Worm (Caenorhabditis elegans): ENCODE results near the gene Y66D12A.10.

The Y66D12A.10 gene

DNA sequence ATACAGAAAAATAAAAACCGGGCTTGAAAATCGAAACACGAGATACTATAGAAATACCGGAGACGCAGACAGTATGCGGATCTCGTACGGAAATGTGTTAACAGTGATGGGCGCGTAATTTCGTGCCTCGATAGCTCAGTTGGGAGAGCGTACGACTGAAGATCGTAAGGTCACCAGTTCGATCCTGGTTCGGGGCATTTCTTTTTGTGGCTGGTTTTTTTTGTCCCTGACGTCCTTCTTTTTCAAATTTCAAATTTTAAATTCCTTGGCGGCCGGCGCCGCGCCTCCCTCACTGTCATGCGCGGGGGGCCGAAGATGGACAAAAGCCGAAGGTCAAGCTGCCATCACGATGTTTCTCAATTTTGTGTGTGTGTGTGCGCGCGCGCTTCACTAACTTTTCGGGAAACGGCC, 11.0 kb upstream of the Y66D12A.10 start (continued):
- TF ChIP-seq hsf-1 (GFP tag; IDR thresholded peaks at IDR 0.05), result 0 out of 2 replicates have a peak, but pooled peaks have one; percentile 6
- no peak for TF ChIP-seq F10E7.11 (tag; optimal IDR thresholded peaks at IDR 0.05)
- TF ChIP-seq mcd-1 (GFP tag; IDR thresholded peaks at IDR 0.05), result peak; percentile 59
- TF ChIP-seq snpc-4 (GFP tag; optimal IDR thresholded peaks at IDR 0.05), result peak; percentile 13
- no peak for TF ChIP-seq snpc-4 (tag; optimal IDR thresholded peaks at IDR 0.05)
- no peak for TF ChIP-seq xnd-1 (tag; optimal IDR thresholded peaks at IDR 0.05)
- peak; percentile 54 for TF ChIP-seq nhr-90 (tag; optimal IDR thresholded peaks at IDR 0.05)
- TF ChIP-seq snpc-3.4 (tag; optimal IDR thresholded peaks at IDR 0.05), result peak; percentile 68
- TF ChIP-seq Y53F4B.3 (GFP tag; IDR thresholded peaks at IDR 0.05), result no peak
- TF ChIP-seq ama-1 (optimal IDR thresholded peaks at IDR 0.05), result no peak
- peak in 1 of 2 experiments; percentile 51 for TF ChIP-seq ama-1 (GFP tag; optimal IDR thresholded peaks at IDR 0.05)
- TF ChIP-seq K11D2.4 (GFP tag; IDR thresholded peaks at IDR 0.05), result no peak
- TF ChIP-seq ekl-4 (GFP tag; IDR thresholded peaks at IDR 0.05), result no peak
- no peak for TF ChIP-seq fkh-3 (tag; optimal IDR thresholded peaks at IDR 0.05)
- peak; percentile 11 for TF ChIP-seq T07F8.4 (tag; optimal IDR thresholded peaks at IDR 0.05)
- TF ChIP-seq B0035.1 (tag; optimal IDR thresholded peaks at IDR 0.05), result no peak
- peak; percentile 9 for TF ChIP-seq madf-10 (tag; optimal IDR thresholded peaks at IDR 0.05)
- peak; percentile 58 for TF ChIP-seq ztf-18 (tag; optimal IDR thresholded peaks at IDR 0.05)
- no peak for TF ChIP-seq bed-2 (GFP tag; IDR thresholded peaks at IDR 0.05)
- TF ChIP-seq nfyb-1 (GFP tag; IDR thresholded peaks at IDR 0.05), result peak; percentile 52; the same call in 1 of the 2 replicates
- TF ChIP-seq lin-35 (GFP tag; optimal IDR thresholded peaks at IDR 0.05), result no peak
- peak; percentile 45; the same call in 1 of the 2 replicates for TF ChIP-seq zfh-2 (GFP tag; conservative IDR thresholded peaks at IDR 0.05)
- TF ChIP-seq hmg-1.2 (GFP tag; IDR thresholded peaks at IDR 0.05), result peak; percentile 96
- TF ChIP-seq egrh-3 (GFP tag; IDR thresholded peaks at IDR 0.05), result 0 out of 2 replicates have a peak, but pooled peaks have one; percentile 6
- TF ChIP-seq madf-6 (GFP tag; IDR thresholded peaks at IDR 0.05), result peak; percentile 54; the same call in 1 of the 2 replicates
- TF ChIP-seq lin-54 (GFP tag; optimal IDR thresholded peaks at IDR 0.05), result peak; percentile 0
- no peak for TF ChIP-seq F57A8.1 (GFP tag; optimal IDR thresholded peaks at IDR 0.05)
- peak; percentile 60 for TF ChIP-seq F52B5.7 (tag; optimal IDR thresholded peaks at IDR 0.05)
- TF ChIP-seq nhr-80 (tag; optimal IDR thresholded peaks at IDR 0.05), result peak; percentile 10
- no peak for TF ChIP-seq tbx-9 (tag; optimal IDR thresholded peaks at IDR 0.05; ENCODE audit: borderline replicate concordance)
- no peak for TF ChIP-seq gei-17 (GFP tag; optimal IDR thresholded peaks at IDR 0.05)
- TF ChIP-seq F33H1.4 (GFP tag; IDR thresholded peaks at IDR 0.05), result 0 out of 2 replicates have a peak, but pooled peaks have one; percentile 14
- 0 out of 2 replicates have a peak, but pooled peaks have one; percentile 67 for TF ChIP-seq cebp-2 (GFP tag; IDR thresholded peaks at IDR 0.05)
- TF ChIP-seq pbrm-1 (GFP tag; IDR thresholded peaks at IDR 0.05), result no peak
- TF ChIP-seq C06A6.2 (GFP tag; conservative IDR thresholded peaks at IDR 0.05), result peak; percentile 43; the same call in 1 of the 2 replicates
- peak; percentile 77 for TF ChIP-seq die-1 (tag; optimal IDR thresholded peaks at IDR 0.05)
- no peak for TF ChIP-seq egl-44 (GFP tag; IDR thresholded peaks at IDR 0.05)
- TF ChIP-seq unc-130 (GFP tag; optimal IDR thresholded peaks at IDR 0.05), result no peak
- TF ChIP-seq C17E4.6 (GFP tag; IDR thresholded peaks at IDR 0.05), result no peak
- TF ChIP-seq F57C9.4 (tag; optimal IDR thresholded peaks at IDR 0.05), result no peak
- no peak for TF ChIP-seq sdz-38 (tag; optimal IDR thresholded peaks at IDR 0.05)
- TF ChIP-seq tbp1 (GFP tag; optimal IDR thresholded peaks at IDR 0.05), result peak; percentile 92
- TF ChIP-seq B0336.3 (GFP tag; IDR thresholded peaks at IDR 0.05), result no peak
- TF ChIP-seq attf-5 (GFP tag; optimal IDR thresholded peaks at IDR 0.05), result peak; percentile 6
- TF ChIP-seq egl-18 (GFP tag; IDR thresholded peaks at IDR 0.05), result 0 out of 2 replicates have a peak, but pooled peaks have one; percentile 43
- TF ChIP-seq D2030.7 (GFP tag; IDR thresholded peaks at IDR 0.05), result peak; percentile 61
- peak; percentile 29 for TF ChIP-seq chd-7 (tag; optimal IDR thresholded peaks at IDR 0.05)
- no peak for TF ChIP-seq ceh-58 (GFP tag; IDR thresholded peaks at IDR 0.05)
- TF ChIP-seq rpc-1 (optimal IDR thresholded peaks at IDR 0.05), result peak; percentile 70
- TF ChIP-seq rpc-1 (tag; optimal IDR thresholded peaks at IDR 0.05), result peak; percentile 82

Measured in whole organism, young adult.